Worm (Caenorhabditis elegans) whole organism, young adult: ENCODE results near the gene sre-28.

ENCODE experiments used
- B0035.1 ChIP-seq: sonication (generic microtip); optimal IDR thresholded peaks from 2 replicates; lab custom pipeline; 2016; ENCODE audit warnings: missing genetic modification characterization, mild to moderate bottlenecking, missing compliant biosample characterization, missing genotype, missing genetic modification reagents
- ama-1 ChIP-seq, 3 experiments: fragments of 150-350 bp in 1 of 3; sonication (generic microtip) in 2 of 3; optimal IDR thresholded peaks; 2 replicates each; lab custom pipeline; 2014 to 2018; ENCODE audit warnings: missing biosample characterization in 2 of 3, missing genetic modification characterization in 2 of 3, missing genetic modification reagents in 2 of 3
- ccch-3 ChIP-seq: fragments of 200-800 bp; sonication (Bioruptor generic); optimal IDR thresholded peaks from 2 replicates; lab custom pipeline; 2018; ENCODE audit warnings: mild to moderate bottlenecking, missing genetic modification characterization, missing compliant biosample characterization
- ceh-58 ChIP-seq: fragments of 200-800 bp; sonication (Bioruptor generic); IDR thresholded peaks from 2 replicates; pipeline ENCODE4 v1.3.6; 2022; ENCODE audit warnings: missing genetic modification characterization, missing compliant biosample characterization
- ets-4 ChIP-seq: fragments of 200-800 bp; sonication (Bioruptor generic); optimal IDR thresholded peaks from 2 replicates; lab custom pipeline; 2018; ENCODE audit warnings: mild to moderate bottlenecking, missing genetic modification characterization, missing compliant biosample characterization
- let-526 ChIP-seq: fragments of 200-800 bp; sonication (Bioruptor generic); IDR thresholded peaks from 2 replicates; pipeline ENCODE4 v1.3.6; 2022; ENCODE audit warnings: missing genetic modification reagents, missing genetic modification characterization, missing compliant biosample characterization
- lir-1 ChIP-seq: fragments of 200-800 bp; sonication (Bioruptor generic); conservative IDR thresholded peaks from 2 replicates; pipeline ENCODE4 v1.3.6; 2022; ENCODE audit warnings: missing genetic modification reagents, missing genetic modification characterization, missing compliant biosample characterization
- nhr-80 ChIP-seq: sonication (generic microtip); optimal IDR thresholded peaks from 2 replicates; lab custom pipeline; 2016; ENCODE audit warnings: missing genetic modification characterization, missing compliant biosample characterization
- sdz-38 ChIP-seq: sonication (generic microtip); optimal IDR thresholded peaks from 2 replicates; lab custom pipeline; 2016; ENCODE audit warnings: missing genotype, missing genetic modification characterization, missing compliant biosample characterization
- snpc-4 ChIP-seq, 5 experiments: fragments of 150-350 bp in 1 of 5; sonication (generic microtip) in 4 of 5; optimal IDR thresholded peaks; 2 replicates each; lab custom pipeline; 2014 to 2018; ENCODE audit warnings: missing genetic modification characterization in 5 of 5, missing biosample characterization in 3 of 5, antibody characterized with exemption in 2 of 5, mild to moderate bottlenecking in 2 of 5, missing compliant biosample characterization in 2 of 5, missing genotype in 2 of 5, moderate library complexity in 2 of 5, missing genetic modification reagents in 1 of 5
- tbp1 ChIP-seq: fragments of 200-800 bp; sonication (Bioruptor generic); optimal IDR thresholded peaks from 2 replicates; lab custom pipeline; 2018; ENCODE audit warnings: mild to moderate bottlenecking, missing genetic modification characterization, missing compliant biosample characterization
- unc-62 ChIP-seq: fragments of 150-350 bp; optimal IDR thresholded peaks from 2 replicates; lab custom pipeline; 2014; ENCODE audit warnings: missing biosample characterization, missing genetic modification reagents, missing genetic modification characterization

DNA sequence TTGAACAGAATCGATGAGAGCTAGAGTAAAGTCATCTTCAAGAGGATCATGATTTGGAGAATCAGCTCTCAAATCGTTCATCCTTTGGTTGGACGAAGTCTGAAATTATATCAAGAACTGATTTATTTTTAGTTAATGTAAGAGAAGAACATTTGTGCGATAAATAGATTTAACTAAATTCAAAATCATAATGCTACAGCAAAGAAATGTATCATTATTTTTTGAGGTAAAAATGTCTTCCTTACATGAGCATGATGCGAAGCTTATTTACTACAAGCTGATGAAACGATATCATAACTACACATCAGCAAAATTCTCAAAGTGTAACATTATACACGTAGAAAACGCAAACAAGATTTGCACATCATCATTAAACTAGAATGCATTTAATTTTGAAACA lies 18.2 kb downstream of the sre-28 start, which contains the start of gene madf-4:
- TF ChIP-seq ceh-58 (GFP tag; lab: Robert Waterston, UW) (no peak), ama-1 (optimal IDR thresholded peaks at IDR 0.05; lab: Kevin White, UChicago) (no peak), ama-1 (GFP tag; optimal IDR thresholded peaks at IDR 0.05; lab: Kevin White, UChicago) (no peak), B0035.1 (tag; lab: Kevin White, UChicago) (no peak), ccch-3 (no peak), let-526 (GFP tag; lab: Robert Waterston, UW) (no peak), ets-4 (no peak), snpc-4 (GFP tag; optimal IDR thresholded peaks at IDR 0.05; lab: Kevin White, UChicago) (no peak), snpc-4 (tag; optimal IDR thresholded peaks at IDR 0.05; lab: Kevin White, UChicago) (no peak), unc-62 (no peak), lir-1 (GFP tag; lab: Robert Waterston, UW) (no peak), tbp1 (GFP tag; lab: Kevin White, UChicago) (no peak), sdz-38 (tag; lab: Kevin White, UChicago) (no peak), nhr-80 (tag; lab: Kevin White, UChicago) (no peak)
